Worm (Caenorhabditis elegans) whole organism, L4 larva: Measurements from ENCODE around the gene F13C5.5.

Experiments used
- F49E8.2 ChIP-seq: sonication (generic microtip); optimal IDR thresholded peaks from 2 replicates; lab custom pipeline; 2016; ENCODE audit warnings: missing compliant biosample characterization, mild to moderate bottlenecking, missing genetic modification characterization, borderline replicate concordance
- T20F7.1 ChIP-seq: fragments of 200-800 bp; sonication (Bioruptor generic); optimal IDR thresholded peaks from 2 replicates; lab custom pipeline; 2018; ENCODE audit warnings: mild to moderate bottlenecking, missing genetic modification characterization, missing compliant biosample characterization
- Y105C5A.15 ChIP-seq: fragments of 200-800 bp; sonication (Bioruptor generic); IDR thresholded peaks from 2 replicates; pipeline ENCODE4 v1.3.6; 2022; ENCODE audit warnings: missing genetic modification characterization, missing compliant biosample characterization
- Y5F2A.4 ChIP-seq: fragments of 200-800 bp; sonication (Bioruptor generic); optimal IDR thresholded peaks from 2 replicates; lab custom pipeline; 2018; ENCODE audit warnings: mild to moderate bottlenecking, missing genetic modification characterization, missing compliant biosample characterization
- Y75B8A.6 ChIP-seq: fragments of 200-800 bp; sonication (Bioruptor generic); IDR thresholded peaks from 2 replicates; pipeline ENCODE4 v1.3.6; 2022; ENCODE audit warnings: missing genetic modification reagents, missing genetic modification characterization, missing compliant biosample characterization
- aha-1 ChIP-seq: fragments of 150-350 bp; peaks from one replicate; lab custom pipeline; 2014; ENCODE audit warnings: missing biosample characterization, missing genetic modification characterization
- aly-2 ChIP-seq: sonication (generic microtip); optimal IDR thresholded peaks from 2 replicates; lab custom pipeline; 2018; ENCODE audit warnings: missing biosample characterization, missing genetic modification characterization
- ama-1 ChIP-seq: fragments of 150-350 bp; optimal IDR thresholded peaks from 2 replicates; lab custom pipeline; 2014; ENCODE audit warnings: inconsistent platforms, mixed read lengths
- arid-1 ChIP-seq: fragments of 200-800 bp; sonication (Bioruptor generic); conservative IDR thresholded peaks from 2 replicates; pipeline ENCODE4 v1.3.6; 2022; ENCODE audit warnings: missing genetic modification reagents, missing genetic modification characterization, missing compliant biosample characterization
- attf-4 ChIP-seq: sonication (generic microtip); optimal IDR thresholded peaks from 3 replicates; lab custom pipeline; 2017; ENCODE audit warnings: missing biosample characterization, missing genetic modification characterization
- ceh-28 ChIP-seq: fragments of 150-350 bp; optimal IDR thresholded peaks from 2 replicates; lab custom pipeline; 2014; ENCODE audit warnings: missing biosample characterization, missing genetic modification reagents, missing genetic modification characterization
- daf-16 ChIP-seq, 3 experiments: sonication (generic microtip); optimal IDR thresholded peaks; 2 replicates each; lab custom pipeline; 2016 to 2017; ENCODE audit warnings: missing genetic modification characterization in 3 of 3, missing genetic modification reagents in 3 of 3, mild to moderate bottlenecking in 2 of 3, missing compliant biosample characterization in 2 of 3, missing biosample characterization in 1 of 3, moderate library complexity in 1 of 3
- daf-19 ChIP-seq: fragments of 200-800 bp; sonication (Bioruptor generic); conservative IDR thresholded peaks from 2 replicates; pipeline ENCODE4 v1.3.6; 2022; ENCODE audit warnings: missing genetic modification characterization, missing compliant biosample characterization
- dmd-6 ChIP-seq: fragments of 200-800 bp; sonication (Bioruptor generic); IDR thresholded peaks from 2 replicates; pipeline ENCODE4 v1.3.6; 2022; ENCODE audit warnings: missing genetic modification reagents, missing genetic modification characterization, missing compliant biosample characterization
- dve-1 ChIP-seq: sonication (generic microtip); optimal IDR thresholded peaks from 2 replicates; lab custom pipeline; 2017; ENCODE audit warnings: antibody characterized with exemption, mild to moderate bottlenecking, missing genetic modification characterization, missing compliant biosample characterization; ENCODE audit not compliant: insufficient read depth
- egl-43 ChIP-seq: fragments of 200-800 bp; sonication (Bioruptor generic); IDR thresholded peaks from 2 replicates; pipeline ENCODE4 v1.3.6; 2022; ENCODE audit warnings: missing genetic modification reagents, missing genetic modification characterization, missing compliant biosample characterization
- fkh-10 ChIP-seq: fragments of 150-350 bp; optimal IDR thresholded peaks from 2 replicates; lab custom pipeline; 2014; ENCODE audit warnings: missing biosample characterization, missing genetic modification reagents, missing genetic modification characterization
- fos-1 ChIP-seq: fragments of 150-350 bp; optimal IDR thresholded peaks from 2 replicates; lab custom pipeline; 2014; ENCODE audit warnings: missing biosample characterization, missing genetic modification characterization
- gei-8 ChIP-seq: fragments of 200-800 bp; sonication (Bioruptor generic); optimal IDR thresholded peaks from 2 replicates; lab custom pipeline; 2018; ENCODE audit warnings: mild to moderate bottlenecking, missing genetic modification characterization, missing compliant biosample characterization
- hlh-11 ChIP-seq: fragments of 200-800 bp; sonication (Bioruptor generic); optimal IDR thresholded peaks from 2 replicates; lab custom pipeline; 2018; ENCODE audit warnings: mild to moderate bottlenecking, missing genetic modification characterization, missing compliant biosample characterization
- lin-15B ChIP-seq: fragments of 150-350 bp; sonication (generic microtip); optimal IDR thresholded peaks from 3 replicates; lab custom pipeline; 2014; ENCODE audit warnings: missing biosample characterization, missing genetic modification characterization
- lin-29 ChIP-seq: fragments of 200-800 bp; sonication (Bioruptor generic); IDR thresholded peaks from 2 replicates; pipeline ENCODE4 v1.3.6; 2022; ENCODE audit warnings: missing genetic modification reagents, missing genetic modification characterization, missing compliant biosample characterization
- lin-39 ChIP-seq: fragments of 150-350 bp; optimal IDR thresholded peaks from 2 replicates; lab custom pipeline; 2014; ENCODE audit warnings: missing biosample characterization, missing genetic modification reagents, missing genetic modification characterization
- mep-1 ChIP-seq: fragments of 150-350 bp; sonication (generic microtip); optimal IDR thresholded peaks from 3 replicates; lab custom pipeline; 2014; ENCODE audit warnings: missing biosample characterization, missing genetic modification characterization
- mes-2 ChIP-seq: sonication (generic microtip); optimal IDR thresholded peaks from 2 replicates; lab custom pipeline; 2016; ENCODE audit warnings: missing genotype, mild to moderate bottlenecking, missing genetic modification characterization, missing compliant biosample characterization; ENCODE audit not compliant: poor library complexity, severe bottlenecking
- nhr-10 ChIP-seq: fragments of 150-350 bp; optimal IDR thresholded peaks from 2 replicates; lab custom pipeline; 2014; ENCODE audit warnings: missing biosample characterization, missing genetic modification characterization
- nhr-111 ChIP-seq: fragments of 200-800 bp; sonication (Bioruptor generic); optimal IDR thresholded peaks from 2 replicates; lab custom pipeline; 2018; ENCODE audit warnings: mild to moderate bottlenecking, missing genetic modification characterization, missing compliant biosample characterization
- nhr-28 ChIP-seq: fragments of 150-350 bp; optimal IDR thresholded peaks from 2 replicates; lab custom pipeline; 2014; ENCODE audit warnings: missing biosample characterization, missing genetic modification characterization
- nhr-48 ChIP-seq: sonication (generic microtip); optimal IDR thresholded peaks from 2 replicates; lab custom pipeline; 2016; ENCODE audit warnings: mild to moderate bottlenecking, missing genetic modification characterization, missing compliant biosample characterization
- nhr-6 ChIP-seq: fragments of 150-350 bp; optimal IDR thresholded peaks from 2 replicates; lab custom pipeline; 2014; ENCODE audit warnings: missing biosample characterization, missing genetic modification characterization
- nhr-76 ChIP-seq: fragments of 150-350 bp; optimal IDR thresholded peaks from 2 replicates; lab custom pipeline; 2014; ENCODE audit warnings: missing biosample characterization, missing genetic modification characterization
- nhr-77 ChIP-seq: fragments of 150-350 bp; optimal IDR thresholded peaks from 2 replicates; lab custom pipeline; 2014; ENCODE audit warnings: missing biosample characterization, missing genetic modification characterization
- php-3 ChIP-seq: fragments of 200-800 bp; sonication (Bioruptor generic); IDR thresholded peaks from 2 replicates; pipeline ENCODE4 v1.3.6; 2022; ENCODE audit warnings: missing genetic modification reagents, missing genetic modification characterization, missing compliant biosample characterization
- pqm-1 ChIP-seq: sonication (generic microtip); optimal IDR thresholded peaks from 2 replicates; lab custom pipeline; 2017; ENCODE audit warnings: missing biosample characterization, missing genetic modification characterization
- rbr-2 ChIP-seq: sonication (generic microtip); optimal IDR thresholded peaks from 2 replicates; lab custom pipeline; 2016; ENCODE audit warnings: missing genotype, missing genetic modification characterization, missing compliant biosample characterization
- saeg-2 ChIP-seq: fragments of 200-800 bp; sonication (Bioruptor generic); IDR thresholded peaks from 2 replicates; pipeline ENCODE4 v1.3.6; 2022; ENCODE audit warnings: missing genetic modification reagents, missing genetic modification characterization, missing compliant biosample characterization
- sdz-12 ChIP-seq: fragments of 200-800 bp; sonication (Bioruptor generic); optimal IDR thresholded peaks from 2 replicates; lab custom pipeline; 2018; ENCODE audit warnings: mild to moderate bottlenecking, missing genetic modification characterization, missing compliant biosample characterization
- set-16 ChIP-seq: fragments of 200-800 bp; sonication (Bioruptor generic); IDR thresholded peaks from 2 replicates; pipeline ENCODE4 v1.3.6; 2022; ENCODE audit warnings: missing genetic modification reagents, missing genetic modification characterization, missing compliant biosample characterization
- skn-1 ChIP-seq: fragments of 150-350 bp; optimal IDR thresholded peaks from 2 replicates; lab custom pipeline; 2014; ENCODE audit warnings: missing biosample characterization, missing genetic modification characterization
- tra-1 ChIP-seq: fragments of 200-800 bp; sonication (Bioruptor generic); IDR thresholded peaks from 2 replicates; pipeline ENCODE4 v1.3.6; 2022; ENCODE audit warnings: missing genetic modification reagents, missing genetic modification characterization, missing compliant biosample characterization
- unc-62 ChIP-seq, 3 experiments: fragments of 150-350 bp in 1 of 3; sonication (generic microtip); optimal IDR thresholded peaks in 2 of 3; peaks in 1 of 3; 1 replicate in 1 of 3; 2 replicates in 2 of 3; lab custom pipeline; 2014 to 2017; ENCODE audit warnings: missing biosample characterization in 3 of 3, missing genetic modification characterization in 3 of 3, missing genetic modification reagents in 3 of 3, missing genotype in 1 of 3
- vab-7 ChIP-seq: fragments of 200-800 bp; sonication (Bioruptor generic); IDR thresholded peaks from 2 replicates; pipeline ENCODE4 v1.3.6; 2022; ENCODE audit warnings: missing genetic modification reagents, missing genetic modification characterization, missing compliant biosample characterization
- zip-11 ChIP-seq: fragments of 200-800 bp; sonication (Bioruptor generic); IDR thresholded peaks from 2 replicates; pipeline ENCODE4 v1.3.6; 2022; ENCODE audit warnings: missing genetic modification characterization, missing compliant biosample characterization

Gene F13C5.5

ce11 chrX:651616-652015 is 43.3 kb upstream of the F13C5.5 start (continued):
- no peak for TF ChIP-seq Y5F2A.4 (GFP tag; lab: Kevin White, UChicago)
- no peak for TF ChIP-seq ceh-28 (tag; lab: Kevin White, UChicago)
- no peak for TF ChIP-seq Y105C5A.15 (GFP tag; lab: Robert Waterston, UW)
- no peak for TF ChIP-seq tra-1 (GFP tag; lab: Robert Waterston, UW)
- no peak for TF ChIP-seq zip-11
- TF ChIP-seq lin-39 (tag; lab: Kevin White, UChicago): no peak
- TF ChIP-seq set-16 (GFP tag; lab: Robert Waterston, UW): no peak
- peak; percentile 89 for TF ChIP-seq pqm-1
- TF ChIP-seq F49E8.2 (tag; lab: Kevin White, UChicago): no peak
- no peak for TF ChIP-seq fkh-10
- peak; percentile 35 for TF ChIP-seq nhr-28 (tag; lab: Kevin White, UChicago)
- peak; percentile 36 for TF ChIP-seq mep-1 (tag; lab: Kevin White, UChicago)
- no peak for TF ChIP-seq lin-29
- TF ChIP-seq nhr-77: peak; percentile 6
- no peak for TF ChIP-seq fos-1 (tag; lab: Kevin White, UChicago)
- peak; percentile 19 for TF ChIP-seq aha-1
- TF ChIP-seq attf-4 (tag; lab: Kevin White, UChicago): no peak
- TF ChIP-seq nhr-111 (GFP tag; lab: Kevin White, UChicago): no peak
- TF ChIP-seq nhr-6 (tag; lab: Kevin White, UChicago): no peak

DNA sequence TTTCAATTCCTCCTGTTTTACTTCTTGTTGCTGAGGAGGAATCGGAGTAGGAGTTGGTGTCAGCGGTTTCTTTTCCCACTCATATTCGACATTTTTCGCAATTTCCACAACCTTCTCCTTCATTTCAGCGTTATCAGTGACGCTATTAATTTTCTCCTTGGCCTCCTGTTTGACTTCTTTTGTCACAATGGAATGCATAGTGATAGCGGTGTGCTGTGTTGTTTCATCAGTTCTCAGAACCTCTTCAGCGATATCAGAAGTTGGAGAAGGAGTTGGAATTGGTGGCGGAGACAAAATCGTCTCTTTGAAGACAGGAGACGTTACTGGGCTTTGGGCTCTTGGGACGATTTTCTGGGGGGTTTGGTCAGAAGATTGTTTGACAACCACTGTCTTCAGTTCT is 38.2 kb upstream of the F13C5.5 start:
- TF ChIP-seq unc-62 (GFP tag; optimal IDR thresholded peaks at IDR 0.05 in 1 of 2; lab: Kevin White, UChicago): peak in 1 of 2 experiments; percentile 80
- no peak for TF ChIP-seq unc-62 (tag; optimal IDR thresholded peaks at IDR 0.05; lab: Kevin White, UChicago)
- TF ChIP-seq dve-1 (tag; lab: Kevin White, UChicago): peak; percentile 23
- no peak for TF ChIP-seq gei-8 (GFP tag; lab: Kevin White, UChicago)
- peak; percentile 41; the same call in 1 of the 2 replicates for TF ChIP-seq dmd-6
- no peak for TF ChIP-seq skn-1 (tag; lab: Kevin White, UChicago)
- no peak for TF ChIP-seq daf-16 (GFP tag; optimal IDR thresholded peaks at IDR 0.05; lab: Kevin White, UChicago)
- peak; percentile 4 for TF ChIP-seq daf-16 (tag; optimal IDR thresholded peaks at IDR 0.05; lab: Kevin White, UChicago)
- peak; percentile 53 for TF ChIP-seq hlh-11 (tag; lab: Kevin White, UChicago)
- no peak for TF ChIP-seq nhr-76 (tag; lab: Kevin White, UChicago)
- TF ChIP-seq nhr-28 (tag; lab: Kevin White, UChicago): peak; percentile 49
- no peak for TF ChIP-seq Y5F2A.4 (GFP tag; lab: Kevin White, UChicago)
- peak; percentile 94 for TF ChIP-seq pqm-1
- no peak for TF ChIP-seq nhr-10 (tag; lab: Kevin White, UChicago)

ce11 chrX:645589-645988 is 37.3 kb upstream of the F13C5.5 start:
- TF ChIP-seq aly-2 (no peak), T20F7.1 (peak; percentile 30), hlh-11 (tag; lab: Kevin White, UChicago) (peak; percentile 71), php-3 (peak; percentile 46; the same call in 1 of the 2 replicates), lin-15B (tag; lab: Kevin White, UChicago) (no peak), vab-7 (no peak), saeg-2 (GFP tag; lab: Robert Waterston, UW) (no peak), dve-1 (tag; lab: Kevin White, UChicago) (peak; percentile 73), lin-39 (tag; lab: Kevin White, UChicago) (no peak), pqm-1 (peak; percentile 94), dmd-6 (peak; percentile 64), nhr-6 (tag; lab: Kevin White, UChicago) (peak; percentile 24), nhr-28 (tag; lab: Kevin White, UChicago) (peak; percentile 71), daf-16 (GFP tag; optimal IDR thresholded peaks at IDR 0.05; lab: Kevin White, UChicago) (no peak), daf-16 (tag; optimal IDR thresholded peaks at IDR 0.05; lab: Kevin White, UChicago) (peak; percentile 78), mes-2 (peak; percentile 23)

ce11 chrX:642817-643216 is 34.5 kb upstream of the F13C5.5 start:
- no peak for TF ChIP-seq daf-19 (GFP tag; lab: Robert Waterston, UW)
- TF ChIP-seq egl-43 (GFP tag; lab: Robert Waterston, UW): 0 out of 2 replicates have a peak, but pooled peaks have one; percentile 8
- no peak for TF ChIP-seq sdz-12 (GFP tag; lab: Kevin White, UChicago)
- TF ChIP-seq hlh-11 (tag; lab: Kevin White, UChicago): peak; percentile 26
- TF ChIP-seq nhr-77: peak; percentile 12
- TF ChIP-seq vab-7: 0 out of 2 replicates have a peak, but pooled peaks have one; percentile 22
- no peak for TF ChIP-seq Y75B8A.6 (GFP tag; lab: Robert Waterston, UW)
- no peak for TF ChIP-seq rbr-2 (tag; lab: Kevin White, UChicago)
- no peak for TF ChIP-seq arid-1 (GFP tag; lab: Robert Waterston, UW)
- TF ChIP-seq tra-1 (GFP tag; lab: Robert Waterston, UW): no peak
- peak; percentile 3 for TF ChIP-seq nhr-48 (tag; lab: Kevin White, UChicago)
- no peak for TF ChIP-seq ama-1 (lab: Kevin White, UChicago)
- TF ChIP-seq mep-1 (tag; lab: Kevin White, UChicago): peak; percentile 14
- TF ChIP-seq unc-62 (GFP tag; optimal IDR thresholded peaks at IDR 0.05 in 1 of 2; lab: Kevin White, UChicago): peak in 1 of 2 experiments; percentile 52
- TF ChIP-seq unc-62 (tag; optimal IDR thresholded peaks at IDR 0.05; lab: Kevin White, UChicago): no peak
